Worm (Caenorhabditis elegans) whole organism, L4 larva: Measurements from ENCODE around the gene klp-6.

Experiments used
- arid-1 ChIP-seq: fragments of 200-800 bp; sonication (Bioruptor generic); conservative IDR thresholded peaks from 2 replicates; pipeline ENCODE4 v1.3.6; 2022; ENCODE audit warnings: missing genetic modification reagents, missing genetic modification characterization, missing compliant biosample characterization
- duxl-1 ChIP-seq: sonication (generic microtip); optimal IDR thresholded peaks from 2 replicates; lab custom pipeline; 2016; ENCODE audit warnings: mild to moderate bottlenecking, missing genetic modification characterization, moderate library complexity, missing compliant biosample characterization; ENCODE audit not compliant: poor library complexity
- lin-15B ChIP-seq: fragments of 150-350 bp; sonication (generic microtip); optimal IDR thresholded peaks from 3 replicates; lab custom pipeline; 2014; ENCODE audit warnings: missing biosample characterization, missing genetic modification characterization
- saeg-2 ChIP-seq: fragments of 200-800 bp; sonication (Bioruptor generic); IDR thresholded peaks from 2 replicates; pipeline ENCODE4 v1.3.6; 2022; ENCODE audit warnings: missing genetic modification reagents, missing genetic modification characterization, missing compliant biosample characterization
- sdz-12 ChIP-seq: fragments of 200-800 bp; sonication (Bioruptor generic); optimal IDR thresholded peaks from 2 replicates; lab custom pipeline; 2018; ENCODE audit warnings: mild to moderate bottlenecking, missing genetic modification characterization, missing compliant biosample characterization
- snpc-1.2 ChIP-seq: fragments of 200-800 bp; sonication (Bioruptor generic); IDR thresholded peaks from 2 replicates; pipeline ENCODE4 v1.3.6; 2022; ENCODE audit warnings: missing genetic modification reagents, missing genetic modification characterization, missing compliant biosample characterization
- ztf-11 ChIP-seq: fragments of 150-350 bp; optimal IDR thresholded peaks from 2 replicates; lab custom pipeline; 2014; ENCODE audit warnings: missing biosample characterization, missing genetic modification characterization

DNA sequence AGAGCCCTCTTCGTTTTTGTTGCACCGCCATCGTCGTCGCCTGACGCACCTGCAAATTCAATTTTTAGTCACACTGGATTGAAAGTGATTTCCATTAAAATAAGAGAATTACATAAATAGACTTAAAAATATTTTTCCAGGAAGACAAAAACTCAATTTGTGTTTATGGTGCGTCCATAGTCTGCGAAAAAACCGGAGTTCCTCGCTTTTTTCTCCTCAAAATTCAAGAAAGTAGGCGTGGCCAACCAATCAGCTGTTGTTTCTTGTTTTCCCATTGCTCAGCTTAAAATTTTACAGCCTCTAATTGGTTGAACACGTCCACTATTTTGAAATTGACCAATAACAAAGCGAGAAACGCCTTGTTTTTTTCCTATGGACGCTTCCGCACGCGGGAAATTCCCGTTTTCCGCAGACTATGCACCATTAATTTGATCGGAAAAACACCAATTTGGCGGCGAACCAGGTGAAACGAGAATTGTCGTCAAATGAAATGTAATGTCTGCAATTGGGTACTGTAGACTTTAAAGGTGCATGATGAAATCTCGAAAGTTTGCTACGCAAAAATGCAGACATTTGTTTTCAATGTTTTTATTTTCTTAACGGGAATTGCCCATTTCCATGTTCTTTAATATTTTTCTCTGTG is 46.2 kb upstream of the klp-6 start, which contains the start of gene C27F2.7:
- TF ChIP-seq lin-15B (tag; lab: Kevin White, UChicago) (no peak), duxl-1 (no peak), ztf-11 (tag; lab: Kevin White, UChicago) (no peak), arid-1 (GFP tag; lab: Robert Waterston, UW) (no peak), saeg-2 (GFP tag; lab: Robert Waterston, UW) (no peak), sdz-12 (GFP tag; lab: Kevin White, UChicago) (no peak), snpc-1.2 (GFP tag; lab: Robert Waterston, UW) (no peak)
